Worm (Caenorhabditis elegans): ENCODE measurements around the gene tbc-2.

DNA sequence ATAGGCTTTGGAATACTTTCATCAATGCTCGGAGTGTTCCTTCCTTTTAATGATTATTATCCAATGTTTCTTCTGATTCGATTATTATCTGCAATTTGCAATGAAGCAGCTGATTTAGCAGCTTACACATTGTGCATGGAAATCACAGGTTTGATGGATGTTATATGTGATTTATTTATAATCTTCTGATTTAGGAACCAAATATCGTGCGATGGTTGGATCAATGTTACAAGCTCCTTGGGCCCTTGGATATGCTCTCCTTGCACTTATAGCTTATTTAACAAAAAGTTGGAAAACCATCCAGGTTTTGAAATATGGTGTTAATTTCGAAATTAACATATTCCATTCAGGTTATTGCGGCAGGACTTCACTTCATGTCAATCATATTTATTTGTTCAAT, 41.7 kb downstream of the tbc-2 start:
- TF ChIP-seq nhr-12 (tag; optimal IDR thresholded peaks at IDR 0.05) (no peak), unc-62 (GFP tag; optimal IDR thresholded peaks at IDR 0.05) (no peak), sem-2 (GFP tag; optimal IDR thresholded peaks at IDR 0.05) (no peak)
